Fruit fly (Drosophila melanogaster): ENCODE results near the gene RhoGAP16F.

The RhoGAP16F gene

DNA sequence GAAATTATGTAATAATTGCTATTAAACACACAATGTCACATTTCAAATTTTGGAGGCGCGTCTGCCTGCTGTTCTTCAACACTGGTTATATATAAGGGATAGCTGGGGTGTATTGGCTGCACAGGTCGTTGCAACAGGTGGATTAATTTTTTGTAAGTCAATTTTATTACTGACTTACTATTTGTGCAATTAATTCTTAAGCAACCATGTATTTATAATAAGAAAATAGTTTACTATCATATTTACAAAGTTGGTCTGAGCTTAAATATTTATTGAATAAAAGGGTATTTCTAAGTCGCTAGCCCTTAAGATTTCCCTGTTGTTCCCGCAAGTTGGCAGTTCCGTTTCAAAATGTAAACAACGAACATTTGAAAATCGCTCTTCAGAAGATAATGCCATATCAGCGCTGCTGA, at the start of gene RhoGAP16F:
RhoGAP16F (plus strand) TSS at position 336 of the 413 bp plus-strand sequence.
- no peak for TF ChIP-seq CTCF (optimal IDR thresholded peaks at IDR 0.05)
- TF ChIP-seq CG8478 (optimal IDR thresholded peaks at IDR 0.05) = no peak

DNA sequence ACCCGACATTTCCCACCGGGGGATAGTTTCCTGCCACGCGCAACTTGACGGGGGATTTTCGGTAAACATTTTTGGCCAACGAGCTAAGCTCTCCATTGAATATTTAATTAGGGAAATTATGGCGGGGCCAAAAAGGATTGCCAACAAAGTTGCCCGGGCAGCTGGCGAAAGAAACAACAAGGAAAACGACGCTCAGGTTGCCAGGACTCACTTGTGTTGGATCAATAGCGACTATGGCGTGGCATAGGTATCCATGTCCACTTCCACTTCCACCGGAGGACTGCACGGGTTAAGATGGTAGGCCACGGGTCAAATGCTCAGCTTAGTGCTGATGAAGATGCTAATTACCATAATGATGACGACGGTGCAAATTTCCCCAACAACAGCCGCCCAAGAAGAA, 49.3 kb upstream of the RhoGAP16F start, which contains the start of gene CG15373:
CG15373 (plus strand) TSS at position 301 of the 400 bp plus-strand sequence.
- TF ChIP-seq CG8478 (optimal IDR thresholded peaks at IDR 0.05) (no peak), CTCF (optimal IDR thresholded peaks at IDR 0.05) (no peak)

DNA sequence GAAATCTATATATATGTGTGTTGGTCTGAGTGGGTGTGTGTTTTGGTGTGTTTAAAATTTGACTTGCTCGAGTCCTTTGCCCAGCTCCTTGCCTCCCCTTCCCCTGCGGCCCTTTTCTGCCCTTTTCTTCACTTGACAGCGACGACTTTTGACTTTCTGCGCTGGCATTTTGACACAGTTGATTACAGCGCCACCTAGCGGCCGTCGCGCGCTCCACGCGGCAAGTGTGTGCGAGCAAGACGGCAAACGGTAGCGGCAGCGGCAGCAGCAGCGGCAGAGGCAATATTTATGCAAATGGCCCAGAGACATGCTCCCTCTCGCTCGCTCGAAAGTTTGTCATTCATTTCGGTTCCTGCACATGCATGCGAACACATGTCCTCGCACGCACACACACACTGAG, 40.8 kb upstream of the RhoGAP16F start:
- TF ChIP-seq CTCF (optimal IDR thresholded peaks at IDR 0.05) (peak; percentile 79 to 84), CG8478 (optimal IDR thresholded peaks at IDR 0.05) (no peak)

DNA sequence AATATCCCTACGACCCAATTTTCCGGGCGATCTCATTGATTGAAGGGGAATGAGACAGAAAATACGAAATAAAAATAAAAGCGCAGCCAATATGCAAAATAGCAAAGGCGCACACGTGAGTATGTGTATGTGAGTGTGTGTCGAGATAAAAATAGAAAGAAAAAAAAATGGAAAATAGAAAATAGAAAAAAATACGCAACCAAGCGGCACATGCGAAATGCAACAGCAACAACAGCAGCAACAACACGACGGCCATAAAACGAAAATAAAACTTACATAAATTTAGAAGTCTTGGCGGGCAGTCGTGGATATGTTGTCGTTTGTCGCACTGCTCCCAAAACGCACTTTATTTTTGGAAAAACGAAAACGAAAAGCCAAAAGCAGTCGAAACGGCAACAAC, 35.7 kb upstream of the RhoGAP16F start:
- TF ChIP-seq CTCF (optimal IDR thresholded peaks at IDR 0.05) = no peak
- no peak for TF ChIP-seq CG8478 (optimal IDR thresholded peaks at IDR 0.05)

dm6 chrX:18058108-18058507, 34.8 kb upstream of the RhoGAP16F start:
- TF ChIP-seq CG8478 (optimal IDR thresholded peaks at IDR 0.05) = no peak
- no peak for TF ChIP-seq CTCF (optimal IDR thresholded peaks at IDR 0.05)

dm6 chrX:18063144-18063772, 29.7 kb upstream of the RhoGAP16F start, which contains the start of gene Sh:
Gene Sh (minus strand): TSS chrX:18063247.
- no peak for TF ChIP-seq CTCF (optimal IDR thresholded peaks at IDR 0.05)
- TF ChIP-seq CG8478 (optimal IDR thresholded peaks at IDR 0.05) = no peak

dm6 chrX:18064183-18064582, 28.8 kb upstream of the RhoGAP16F start, which contains the start of gene Dhc16F:
Gene Dhc16F (plus strand): TSS chrX:18064483.
- TF ChIP-seq CG8478 (optimal IDR thresholded peaks at IDR 0.05) (no peak), CTCF (optimal IDR thresholded peaks at IDR 0.05) (no peak)

DNA sequence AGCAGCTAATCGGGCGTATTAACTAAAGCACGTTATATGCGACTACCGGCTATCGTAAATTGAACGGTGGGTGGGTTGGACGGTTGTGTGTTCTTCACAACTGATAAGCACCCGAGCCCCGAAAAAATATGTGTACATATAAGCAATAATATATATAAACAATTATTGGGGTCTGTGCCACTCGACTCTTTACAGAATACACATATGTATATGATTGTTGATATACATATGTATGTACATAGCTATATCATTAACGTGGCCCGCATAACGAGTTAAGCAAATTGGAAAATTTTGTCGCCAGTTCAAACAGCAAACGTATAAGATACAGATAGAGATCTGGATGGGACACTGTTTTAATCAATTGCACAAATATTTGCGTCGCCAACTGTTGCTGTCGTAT, 10.3 kb upstream of the RhoGAP16F start:
- TF ChIP-seq CG8478 (optimal IDR thresholded peaks at IDR 0.05) (no peak), CTCF (optimal IDR thresholded peaks at IDR 0.05) (no peak)

DNA sequence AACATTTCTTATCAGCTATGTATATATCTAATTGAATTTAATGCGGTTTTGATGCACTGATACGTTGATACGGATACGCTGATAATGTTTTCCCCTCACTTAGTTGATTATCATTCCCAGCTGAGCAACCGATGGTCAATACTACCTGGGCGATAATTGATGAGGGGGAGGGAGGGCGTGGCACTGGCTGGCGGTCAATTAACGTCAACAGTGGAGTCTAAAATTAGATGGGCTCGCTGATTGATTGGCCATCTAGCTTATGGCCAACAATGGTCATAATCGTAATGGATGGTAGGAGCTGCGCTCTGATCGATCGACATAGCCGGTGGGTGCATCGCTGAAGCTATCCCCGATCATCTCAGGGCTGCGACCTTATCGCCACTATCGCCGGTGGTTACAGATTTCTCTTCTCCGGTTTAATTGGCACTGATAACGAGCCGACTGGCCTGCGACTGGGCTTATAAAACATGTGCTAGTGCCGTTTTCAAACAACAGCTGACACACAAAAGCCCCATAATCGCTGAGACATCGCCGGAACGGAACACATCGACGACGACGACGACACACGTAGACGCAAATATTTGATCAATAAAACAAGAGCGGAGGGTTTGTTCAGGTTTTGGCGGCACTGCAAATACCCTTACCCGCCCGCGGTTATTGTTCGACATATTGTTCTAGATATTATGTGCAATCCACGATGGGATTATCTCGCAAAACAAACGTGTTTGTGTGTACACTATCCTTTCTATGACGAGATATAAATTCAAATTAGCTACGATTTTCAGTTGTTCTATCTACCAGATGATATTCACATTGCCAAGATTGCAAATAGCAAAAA, 9.2 kb upstream of the RhoGAP16F start:
- TF ChIP-seq CG8478 (optimal IDR thresholded peaks at IDR 0.05) (no peak), CTCF (optimal IDR thresholded peaks at IDR 0.05) (no peak)

- TF ChIP-seq CG8478 (optimal IDR thresholded peaks at IDR 0.05) (no peak), CTCF (optimal IDR thresholded peaks at IDR 0.05) (no peak)
These were observed 8.1 kb upstream of the RhoGAP16F start for dm6 chrX:18084614-18085469.

dm6 chrX:18085470-18085797, 7.5 kb upstream of the RhoGAP16F start, which contains the start of gene Ada3:
Gene Ada3 (plus strand): TSS chrX:18085761.
- TF ChIP-seq CTCF (optimal IDR thresholded peaks at IDR 0.05) (no peak), CG8478 (optimal IDR thresholded peaks at IDR 0.05) (no peak)

DNA sequence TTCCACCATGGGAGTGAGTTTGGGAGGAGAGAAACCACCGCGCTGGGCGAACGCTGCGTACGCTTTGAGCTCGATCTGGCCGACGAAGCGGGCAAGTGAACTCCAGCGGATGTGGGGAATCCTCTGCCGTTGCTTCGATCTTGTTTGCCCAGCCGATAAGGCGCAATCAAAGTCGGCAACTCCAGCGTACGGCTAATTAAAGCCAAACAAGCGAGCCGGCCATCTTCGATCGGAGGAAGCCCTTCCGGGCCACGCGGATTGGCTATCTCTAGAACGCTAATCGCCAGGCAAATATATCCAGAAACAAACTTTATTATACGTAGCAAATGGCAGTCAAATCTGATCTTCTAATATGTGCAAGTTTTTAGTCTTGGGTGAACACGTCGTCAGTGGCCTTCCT, 4.5 kb upstream of the RhoGAP16F start, which contains the start of gene CG7536:
CG7536 (minus strand) TSS at position 101 of the 400 bp plus-strand sequence.
- TF ChIP-seq CTCF (optimal IDR thresholded peaks at IDR 0.05) (no peak), CG8478 (optimal IDR thresholded peaks at IDR 0.05) (no peak)

DNA sequence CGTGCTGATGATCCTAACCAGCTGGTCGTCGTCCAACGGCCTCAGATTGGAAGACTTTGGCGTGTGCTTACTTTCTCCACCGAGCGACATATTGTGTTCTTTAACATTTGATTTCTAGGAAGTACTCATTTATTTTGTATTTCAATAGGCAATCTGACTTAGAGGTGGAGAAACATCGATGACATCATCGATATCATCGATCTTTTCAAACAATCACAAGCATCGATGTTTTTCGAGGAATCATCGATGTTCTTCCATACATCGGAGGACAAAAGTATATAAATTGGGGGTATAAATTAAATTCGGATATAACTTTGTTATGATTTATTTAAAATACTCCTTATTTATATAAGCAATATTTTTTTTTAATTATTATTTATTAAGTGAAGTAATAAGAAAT, 2.6 kb upstream of the RhoGAP16F start, which contains the start of gene Swt1:
Swt1 (minus strand) TSS at position 177 of the 400 bp plus-strand sequence.
- TF ChIP-seq CTCF (optimal IDR thresholded peaks at IDR 0.05) (no peak), CG8478 (optimal IDR thresholded peaks at IDR 0.05) (no peak)

DNA sequence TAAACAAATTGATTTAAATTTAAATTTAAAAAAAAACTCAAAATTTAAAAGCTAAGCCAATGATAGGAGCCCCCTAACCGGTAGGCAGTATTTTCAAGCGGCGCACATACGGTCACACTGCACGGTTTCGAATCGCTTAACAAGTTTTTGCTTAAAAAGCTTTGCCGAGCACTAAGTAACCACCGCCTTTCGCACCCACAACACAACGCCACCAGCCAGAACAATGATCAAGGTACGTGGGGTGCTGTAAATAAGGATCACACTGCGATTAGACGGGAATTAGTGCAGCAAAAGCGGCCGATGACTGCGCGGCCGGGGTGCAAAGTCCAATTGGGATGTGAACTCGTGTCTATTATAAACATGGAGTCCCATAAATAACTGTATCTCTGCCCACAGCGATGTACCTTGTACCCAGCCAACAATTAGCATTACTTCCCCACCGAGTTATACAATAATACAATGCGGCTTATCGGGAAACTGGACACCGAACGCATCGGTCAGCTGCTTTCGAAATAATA, 1.7 kb upstream of the RhoGAP16F start, which contains the start of gene scu:
scu (plus strand) TSS at position 101 of the 518 bp plus-strand sequence.
- TF ChIP-seq CG8478 (optimal IDR thresholded peaks at IDR 0.05) (no peak), CTCF (optimal IDR thresholded peaks at IDR 0.05) (no peak)

DNA sequence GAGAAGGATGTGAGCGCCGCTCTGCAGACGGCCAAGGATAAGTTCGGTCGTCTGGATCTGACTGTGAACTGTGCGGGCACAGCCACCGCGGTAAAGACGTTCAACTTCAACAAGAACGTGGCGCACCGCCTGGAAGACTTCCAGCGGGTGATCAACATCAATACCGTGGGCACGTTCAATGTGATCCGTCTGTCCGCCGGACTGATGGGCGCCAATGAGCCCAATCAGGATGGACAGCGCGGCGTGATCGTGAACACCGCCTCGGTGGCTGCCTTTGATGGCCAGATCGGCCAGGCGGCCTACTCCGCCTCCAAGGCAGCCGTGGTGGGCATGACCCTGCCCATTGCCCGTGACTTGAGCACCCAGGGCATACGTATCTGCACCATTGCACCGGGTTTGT, 819 bp upstream of the RhoGAP16F start:
- TF ChIP-seq CG8478 (optimal IDR thresholded peaks at IDR 0.05) = no peak
- TF ChIP-seq CTCF (optimal IDR thresholded peaks at IDR 0.05) = no peak
